Fruit fly (Drosophila melanogaster) whole organism, embryonic: ENCODE results near the gene Kaz-m1.
A peak's percentile ranks its signal among the peaks of the same experiment; 100 is the strongest.

Source experiments
- ATbp ChIP-seq: fragments of 200-800 bp; sonication (Bioruptor generic); optimal IDR thresholded peaks from 2 replicates; lab custom pipeline; 2017; ENCODE audit warnings: missing biosample characterization, mild to moderate bottlenecking, missing genetic modification characterization, missing genetic modification reagents
- CG10209 ChIP-seq: fragments of 200-800 bp; sonication (Bioruptor generic); optimal IDR thresholded peaks from 3 replicates; lab custom pipeline; 2017; ENCODE audit warnings: missing biosample characterization, mild to moderate bottlenecking, missing genetic modification characterization, missing genetic modification reagents
- CG10321 ChIP-seq: fragments of 200-800 bp; sonication (Bioruptor generic); IDR thresholded peaks from 2 replicates; pipeline ENCODE4 v1.3.6; 2022; ENCODE audit warnings: missing biosample characterization, missing genetic modification characterization
- CG10565 ChIP-seq: fragments of 200-800 bp; sonication (Bioruptor generic); optimal IDR thresholded peaks from 3 replicates; lab custom pipeline; 2016; ENCODE audit warnings: missing biosample characterization, mild to moderate bottlenecking, missing genetic modification characterization
- CG11696 ChIP-seq: fragments of 200-800 bp; sonication (Bioruptor generic); IDR thresholded peaks from 2 replicates; pipeline ENCODE4 v1.3.6; 2022; ENCODE audit warnings: missing biosample characterization, missing genetic modification characterization
- CG12071 ChIP-seq: fragments of 200-800 bp; sonication (Bioruptor generic); optimal IDR thresholded peaks from 3 replicates; lab custom pipeline; 2018; ENCODE audit warnings: missing biosample characterization, mild to moderate bottlenecking, missing genetic modification characterization
- CG12659 ChIP-seq: fragments of 200-800 bp; sonication (Bioruptor generic); optimal IDR thresholded peaks from 3 replicates; lab custom pipeline; 2017; ENCODE audit warnings: mild to moderate bottlenecking, missing biosample characterization, missing genetic modification reagents, missing genetic modification characterization
- CG13296 ChIP-seq: fragments of 200-800 bp; sonication (Bioruptor generic); optimal IDR thresholded peaks from 3 replicates; lab custom pipeline; 2018; ENCODE audit warnings: missing biosample characterization, mild to moderate bottlenecking, missing genetic modification characterization
- CG13624 ChIP-seq: fragments of 200-800 bp; sonication (Bioruptor generic); optimal IDR thresholded peaks from 2 replicates; lab custom pipeline; 2016; ENCODE audit warnings: missing biosample characterization, missing genetic modification characterization
- CG15073 ChIP-seq: fragments of 200-800 bp; sonication (Bioruptor generic); optimal IDR thresholded peaks from 2 replicates; lab custom pipeline; 2016; ENCODE audit warnings: missing biosample characterization, missing genetic modification characterization
- CG15269 ChIP-seq: fragments of 200-800 bp; sonication (Bioruptor generic); optimal IDR thresholded peaks from 2 replicates; lab custom pipeline; 2018; ENCODE audit warnings: missing biosample characterization, mild to moderate bottlenecking, missing genetic modification characterization, moderate library complexity
- CG1602 ChIP-seq: fragments of 200-800 bp; sonication (Bioruptor generic); optimal IDR thresholded peaks from 3 replicates; lab custom pipeline; 2016; ENCODE audit warnings: missing biosample characterization, missing genetic modification characterization
- CG16815 ChIP-seq: fragments of 200-800 bp; sonication (Bioruptor generic); optimal IDR thresholded peaks from 3 replicates; lab custom pipeline; 2017; ENCODE audit warnings: missing biosample characterization, mild to moderate bottlenecking, missing genetic modification characterization
- CG2889 ChIP-seq: fragments of 200-800 bp; sonication (Bioruptor generic); IDR thresholded peaks from 3 replicates; pipeline ENCODE4 v1.3.6; 2022; ENCODE audit warnings: missing biosample characterization, missing genetic modification characterization
- CG30403 ChIP-seq: fragments of 200-800 bp; sonication (Bioruptor generic); optimal IDR thresholded peaks from 3 replicates; lab custom pipeline; 2016; ENCODE audit warnings: missing biosample characterization, missing genetic modification characterization
- CG31365 ChIP-seq: fragments of 200-800 bp; sonication (Bioruptor generic); optimal IDR thresholded peaks from 2 replicates; lab custom pipeline; 2018; ENCODE audit warnings: missing biosample characterization, mild to moderate bottlenecking, missing genetic modification characterization
- CG3163 ChIP-seq: fragments of 200-800 bp; sonication (Bioruptor generic); optimal IDR thresholded peaks from 3 replicates; lab custom pipeline; 2016; ENCODE audit warnings: missing biosample characterization, missing genetic modification characterization
- CG32532 ChIP-seq: fragments of 200-800 bp; sonication (Bioruptor generic); IDR thresholded peaks from 2 replicates; pipeline ENCODE4 v1.3.6; 2022; ENCODE audit warnings: missing biosample characterization, missing genetic modification characterization
- CG32767 ChIP-seq: fragments of 200-800 bp; sonication (Bioruptor generic); IDR thresholded peaks from 2 replicates; pipeline ENCODE4 v1.3.6; 2022; ENCODE audit warnings: missing biosample characterization, missing genetic modification characterization
- CG34422 ChIP-seq: fragments of 200-800 bp; sonication (Bioruptor generic); IDR thresholded peaks from 3 replicates; pipeline ENCODE4 v1.3.6; 2022; ENCODE audit warnings: missing biosample characterization, missing genetic modification characterization
- CG6689 ChIP-seq: fragments of 200-800 bp; sonication (Bioruptor generic); IDR thresholded peaks from 2 replicates; pipeline ENCODE4 v1.3.6; 2022; ENCODE audit warnings: missing biosample characterization, missing genetic modification characterization
- CG8281 ChIP-seq: fragments of 200-800 bp; sonication (Bioruptor generic); optimal IDR thresholded peaks from 2 replicates; lab custom pipeline; 2018; ENCODE audit warnings: missing biosample characterization, mild to moderate bottlenecking, missing genetic modification characterization, moderate library complexity
- CG9817 ChIP-seq: fragments of 200-800 bp; sonication (Bioruptor generic); optimal IDR thresholded peaks from 2 replicates; lab custom pipeline; 2018; ENCODE audit warnings: missing biosample characterization, mild to moderate bottlenecking, missing genetic modification characterization, moderate library complexity
- Doc2 ChIP-seq: fragments of 200-800 bp; sonication (Bioruptor generic); IDR thresholded peaks from 2 replicates; pipeline ENCODE4 v1.3.6; 2022; ENCODE audit warnings: missing biosample characterization, missing genetic modification characterization
- HLH3B ChIP-seq: fragments of 200-800 bp; sonication (Bioruptor generic); IDR thresholded peaks from 2 replicates; pipeline ENCODE4 v1.3.6; 2022; ENCODE audit warnings: missing biosample characterization, missing genetic modification characterization
- Hand ChIP-seq: fragments of 200-800 bp; sonication (Bioruptor generic); optimal IDR thresholded peaks from 2 replicates; lab custom pipeline; 2017; ENCODE audit warnings: mild to moderate bottlenecking, missing biosample characterization, missing genetic modification reagents, missing genetic modification characterization
- Hr3 ChIP-seq: fragments of 200-800 bp; sonication (Bioruptor generic); optimal IDR thresholded peaks from 3 replicates; lab custom pipeline; 2016; ENCODE audit warnings: missing biosample characterization, missing genetic modification characterization
- Mes4 ChIP-seq: fragments of 200-800 bp; sonication (Bioruptor generic); optimal IDR thresholded peaks from 2 replicates; lab custom pipeline; 2016; ENCODE audit warnings: missing biosample characterization, missing genetic modification characterization
- Neu2 ChIP-seq: fragments of 200-800 bp; sonication (Bioruptor generic); optimal IDR thresholded peaks from 3 replicates; lab custom pipeline; 2016; ENCODE audit warnings: missing biosample characterization, missing genetic modification characterization, borderline replicate concordance
- PHDP ChIP-seq: fragments of 200-800 bp; sonication (Bioruptor generic); optimal IDR thresholded peaks from 3 replicates; lab custom pipeline; 2018; ENCODE audit warnings: missing biosample characterization, mild to moderate bottlenecking, missing genetic modification characterization, moderate library complexity
- Six4 ChIP-seq: fragments of 200-800 bp; sonication (Bioruptor generic); optimal IDR thresholded peaks from 2 replicates; lab custom pipeline; 2016; ENCODE audit warnings: missing biosample characterization, missing genetic modification characterization
- Sry-β ChIP-seq: fragments of 200-800 bp; sonication (Bioruptor generic); optimal IDR thresholded peaks from 2 replicates; lab custom pipeline; 2018; ENCODE audit warnings: missing biosample characterization, mild to moderate bottlenecking, missing genetic modification characterization, moderate library complexity
- Xrp1 ChIP-seq: fragments of 200-800 bp; sonication (Bioruptor generic); IDR thresholded peaks from 2 replicates; pipeline ENCODE4 v1.3.6; 2022; ENCODE audit warnings: missing biosample characterization, missing genetic modification characterization
- ato ChIP-seq: fragments of 200-800 bp; sonication (Bioruptor generic); IDR thresholded peaks from 2 replicates; pipeline ENCODE4 v1.3.6; 2022; ENCODE audit warnings: missing biosample characterization, missing genetic modification characterization; ENCODE audit not compliant: partially characterized antibody
- bab2 ChIP-seq: fragments of 200-800 bp; sonication (Bioruptor generic); optimal IDR thresholded peaks from 2 replicates; lab custom pipeline; 2016; ENCODE audit warnings: missing biosample characterization, missing genetic modification characterization
- bsh ChIP-seq, 2 experiments: fragments of 200-800 bp; sonication (Bioruptor generic); optimal IDR thresholded peaks; 2 replicates each; lab custom pipeline; 2017 to 2018; ENCODE audit warnings: mild to moderate bottlenecking in 2 of 2, missing biosample characterization in 2 of 2, missing genetic modification characterization in 2 of 2, moderate library complexity in 1 of 2
- cad ChIP-seq: fragments of >200 bp; optimal IDR thresholded peaks from 2 replicates; lab custom pipeline; 2017; ENCODE audit warnings: missing biosample characterization, missing genetic modification characterization
- cg ChIP-seq: fragments of 200-800 bp; sonication (Bioruptor generic); optimal IDR thresholded peaks from 3 replicates; lab custom pipeline; 2019; ENCODE audit warnings: missing biosample characterization, mild to moderate bottlenecking, missing genetic modification characterization, moderate library complexity
- danr ChIP-seq: fragments of 200-800 bp; sonication (Bioruptor generic); IDR thresholded peaks from 2 replicates; pipeline ENCODE4 v1.3.6; 2022; ENCODE audit warnings: missing biosample characterization, missing genetic modification characterization
- fd96Cb ChIP-seq: fragments of 200-800 bp; sonication (Bioruptor generic); optimal IDR thresholded peaks from 2 replicates; lab custom pipeline; 2018; ENCODE audit warnings: missing biosample characterization, mild to moderate bottlenecking, missing genetic modification characterization, moderate library complexity
- fru ChIP-seq: fragments of >200 bp; optimal IDR thresholded peaks from 2 replicates; lab custom pipeline; 2017
- hb ChIP-seq: fragments of 200-800 bp; sonication (Bioruptor generic); IDR thresholded peaks from 3 replicates; pipeline ENCODE4 v1.3.6; 2022; ENCODE audit warnings: missing biosample characterization, missing genetic modification characterization; ENCODE audit not compliant: partially characterized antibody
- klu ChIP-seq: fragments of 200-800 bp; sonication (Bioruptor generic); IDR thresholded peaks from 2 replicates; pipeline ENCODE4 v1.3.6; 2022; ENCODE audit warnings: missing biosample characterization, missing genetic modification characterization
- mld ChIP-seq: fragments of 200-800 bp; sonication (Bioruptor generic); IDR thresholded peaks from 3 replicates; pipeline ENCODE4 v1.3.6; 2022; ENCODE audit warnings: missing biosample characterization, missing genetic modification characterization; ENCODE audit not compliant: partially characterized antibody
- oc ChIP-seq: fragments of 200-800 bp; sonication (Bioruptor generic); optimal IDR thresholded peaks from 2 replicates; lab custom pipeline; 2018; ENCODE audit warnings: missing biosample characterization, mild to moderate bottlenecking, missing genetic modification characterization, moderate library complexity
- pan ChIP-seq, 4 experiments: fragments of >200 bp in 3 of 4; fragments of 200-800 bp in 1 of 4; sonication (Bioruptor generic) in 1 of 4; optimal IDR thresholded peaks in 3 of 4; IDR thresholded peaks in 1 of 4; 2 replicates each; pipeline versions ENCODE4 v1.3.6 to Lab custom; 2017 to 2022; ENCODE audit warnings: missing biosample characterization in 2 of 4, missing genetic modification characterization in 2 of 4, mixed read lengths in 1 of 4
- peb ChIP-seq: fragments of 200-800 bp; sonication (Bioruptor generic); IDR thresholded peaks from 2 replicates; pipeline ENCODE4 v1.3.6; 2022; ENCODE audit warnings: missing biosample characterization, missing genetic modification characterization
- pho ChIP-seq: fragments of 200-800 bp; sonication (Bioruptor generic); optimal IDR thresholded peaks from 2 replicates; lab custom pipeline; 2016; ENCODE audit warnings: missing biosample characterization, missing genetic modification characterization
- tgo ChIP-seq: fragments of 200-800 bp; sonication (Bioruptor generic); IDR thresholded peaks from 3 replicates; pipeline ENCODE4 v1.3.6; 2022; ENCODE audit warnings: missing biosample characterization, missing genetic modification characterization
- ttk ChIP-seq: fragments of 200-800 bp; sonication (Bioruptor generic); IDR thresholded peaks from 2 replicates; pipeline ENCODE4 v2.1.2; 2022; ENCODE audit warnings: missing biosample characterization, missing genetic modification characterization
- vnd ChIP-seq: fragments of 200-800 bp; sonication (Bioruptor generic); IDR thresholded peaks from 3 replicates; pipeline ENCODE4 v1.3.6; 2022; ENCODE audit warnings: missing biosample characterization, missing genetic modification characterization; ENCODE audit not compliant: partially characterized antibody

Kaz-m1 gene

dm6 chr3R:26011542-26011941 is 3.0 kb upstream of the Kaz-m1 start (continued):
- TF ChIP-seq CG10209 (GFP tag; lab: Kevin White, UChicago) (peak; percentile 19), cg (GFP tag; lab: Kevin White, UChicago) (no peak), Six4 (GFP tag; lab: Kevin White, UChicago) (no peak), hb (GFP tag; lab: Robert Waterston, UW) (no peak), Hand (no peak), ato (GFP tag; lab: Robert Waterston, UW) (no peak), danr (GFP tag; lab: Robert Waterston, UW) (no peak), CG12659 (GFP tag; lab: Kevin White, UChicago) (peak; percentile 3), CG1602 (GFP tag; lab: Kevin White, UChicago) (no peak), tgo (no peak), pho (GFP tag; lab: Kevin White, UChicago) (no peak), CG11696 (GFP tag; lab: Robert Waterston, UW) (no peak), CG13296 (GFP tag; lab: Kevin White, UChicago) (no peak), klu (GFP tag; lab: Robert Waterston, UW) (no peak), CG34422 (GFP tag; lab: Robert Waterston, UW) (no peak), CG9817 (tag; lab: Kevin White, UChicago) (no peak), CG30403 (GFP tag; lab: Kevin White, UChicago) (no peak), pan (optimal IDR thresholded peaks at IDR 0.05; lab: Kevin White, UChicago) (no peak), pan (GFP tag; optimal IDR thresholded peaks at IDR 0.05 in 1 of 2, IDR thresholded peaks at IDR 0.05 in 1 of 2) (no peak), bab2 (GFP tag; lab: Kevin White, UChicago) (no peak), ttk (GFP tag; lab: Robert Waterston, UW) (no peak), HLH3B (GFP tag; lab: Robert Waterston, UW) (no peak), oc (peak; percentile 50), CG32767 (no peak), CG3163 (GFP tag; lab: Kevin White, UChicago) (no peak), fd96Cb (tag; lab: Kevin White, UChicago) (no peak), CG6689 (GFP tag; lab: Robert Waterston, UW) (no peak), mld (GFP tag; lab: Robert Waterston, UW) (no peak), Mes4 (GFP tag; lab: Kevin White, UChicago) (no peak), Sry-β (GFP tag; lab: Kevin White, UChicago) (peak; percentile 9), fru (no peak), vnd (GFP tag; lab: Robert Waterston, UW) (no peak), CG13624 (no peak), Hr3 (GFP tag; lab: Kevin White, UChicago) (no peak), bsh (GFP tag; optimal IDR thresholded peaks at IDR 0.05; lab: Kevin White, UChicago) (peak in 1 of 2 experiments; percentile 48), Xrp1 (GFP tag; lab: Robert Waterston, UW) (peak; percentile 43; the same call in 1 of the 2 replicates), CG12071 (GFP tag; lab: Kevin White, UChicago) (peak; percentile 44), cad (GFP tag; lab: Kevin White, UChicago) (no peak), CG15073 (no peak), CG8281 (tag; lab: Kevin White, UChicago) (no peak), CG15269 (no peak), CG2889 (GFP tag; lab: Robert Waterston, UW) (no peak), CG10321 (GFP tag; lab: Robert Waterston, UW) (no peak), CG32532 (no peak), CG16815 (GFP tag; lab: Kevin White, UChicago) (no peak), peb (GFP tag; lab: Robert Waterston, UW) (no peak), Neu2 (GFP tag; lab: Kevin White, UChicago) (no peak), PHDP (tag; lab: Kevin White, UChicago) (peak; percentile 40), ATbp (GFP tag; lab: Kevin White, UChicago) (peak; percentile 65), CG10565 (GFP tag; lab: Kevin White, UChicago) (no peak), Doc2 (GFP tag; lab: Robert Waterston, UW) (no peak), CG31365 (tag; lab: Kevin White, UChicago) (peak; percentile 34)
